Worm (Caenorhabditis elegans) whole organism, early embryonic: Measurements from ENCODE around the gene zmp-1.

Experiments
- B0310.2 ChIP-seq: sonication (generic microtip); optimal IDR thresholded peaks from 2 replicates; lab custom pipeline; 2016; ENCODE audit warnings: mild to moderate bottlenecking, missing genetic modification characterization, missing compliant biosample characterization
- F13C5.2 ChIP-seq: sonication (generic microtip); optimal IDR thresholded peaks from 2 replicates; lab custom pipeline; 2017; ENCODE audit warnings: mild to moderate bottlenecking, missing genetic modification characterization, inconsistent platforms, missing compliant biosample characterization
- ama-1 ChIP-seq: fragments of 150-350 bp; optimal IDR thresholded peaks from 2 replicates; lab custom pipeline; 2014
- ets-7 ChIP-seq: sonication (generic microtip); optimal IDR thresholded peaks from 2 replicates; lab custom pipeline; 2016; ENCODE audit warnings: missing genotype, missing genetic modification characterization, missing compliant biosample characterization
- flt-1 ChIP-seq: fragments of 200-800 bp; sonication (Bioruptor generic); IDR thresholded peaks from 2 replicates; pipeline ENCODE4 v1.3.6; 2022; ENCODE audit warnings: missing genetic modification characterization, missing compliant biosample characterization
- hmbx-1 ChIP-seq: sonication (generic microtip); optimal IDR thresholded peaks from 2 replicates; lab custom pipeline; 2016; ENCODE audit warnings: mild to moderate bottlenecking, missing genetic modification characterization, missing compliant biosample characterization
- hnd-1 ChIP-seq: sonication (generic microtip); optimal IDR thresholded peaks from 2 replicates; lab custom pipeline; 2016; ENCODE audit warnings: missing genetic modification characterization, missing compliant biosample characterization
- pes-1 ChIP-seq: fragments of 200-800 bp; sonication (Bioruptor generic); IDR thresholded peaks from 2 replicates; pipeline ENCODE4 v1.3.6; 2022; ENCODE audit warnings: missing genetic modification reagents, missing genetic modification characterization, missing compliant biosample characterization
- scrt-1 ChIP-seq: fragments of 200-800 bp; sonication (Bioruptor generic); IDR thresholded peaks from 2 replicates; pipeline ENCODE4 v1.3.6; 2022; ENCODE audit warnings: missing genetic modification characterization, missing compliant biosample characterization
- tbx-37 ChIP-seq: fragments of 200-800 bp; sonication (Bioruptor generic); conservative IDR thresholded peaks from 2 replicates; pipeline ENCODE4 v1.3.6; 2022; ENCODE audit warnings: missing genetic modification reagents, missing genetic modification characterization, missing compliant biosample characterization
- tra-4 ChIP-seq: sonication (generic microtip); optimal IDR thresholded peaks from 2 replicates; lab custom pipeline; 2017; ENCODE audit warnings: missing genetic modification characterization, missing compliant biosample characterization

ce11 chrIII:5914717-5915116 is 18.0 kb downstream of the zmp-1 start:
- no peak for TF ChIP-seq ama-1 (lab: Kevin White, UChicago)
- no peak for TF ChIP-seq flt-1 (GFP tag; lab: Robert Waterston, UW)
- no peak for TF ChIP-seq B0310.2 (tag; lab: Kevin White, UChicago)
- no peak for TF ChIP-seq scrt-1
- TF ChIP-seq ets-7: no peak
- no peak for TF ChIP-seq hmbx-1 (tag; lab: Kevin White, UChicago)
- TF ChIP-seq tbx-37: no peak
- TF ChIP-seq tra-4 (tag; lab: Kevin White, UChicago): no peak
- no peak for TF ChIP-seq pes-1 (GFP tag; lab: Robert Waterston, UW)
- TF ChIP-seq hnd-1 (tag; lab: Kevin White, UChicago): no peak
- no peak for TF ChIP-seq F13C5.2 (tag; lab: Kevin White, UChicago)
